Worm (Caenorhabditis elegans) whole organism, L4 larva: ENCODE measurements around the gene pir-1.

Experiments used
- D1046.2 ChIP-seq: fragments of 200-800 bp; sonication (Bioruptor generic); IDR thresholded peaks from 2 replicates; pipeline ENCODE4 v1.3.6; 2022; ENCODE audit warnings: missing genetic modification characterization, missing compliant biosample characterization
- T20F7.1 ChIP-seq: fragments of 200-800 bp; sonication (Bioruptor generic); optimal IDR thresholded peaks from 2 replicates; lab custom pipeline; 2018; ENCODE audit warnings: mild to moderate bottlenecking, missing genetic modification characterization, missing compliant biosample characterization
- T26A8.4 ChIP-seq: fragments of 200-800 bp; sonication (Bioruptor generic); IDR thresholded peaks from 2 replicates; pipeline ENCODE4 v1.3.6; 2022; ENCODE audit warnings: missing genetic modification characterization, missing compliant biosample characterization
- Y5F2A.4 ChIP-seq: fragments of 200-800 bp; sonication (Bioruptor generic); optimal IDR thresholded peaks from 2 replicates; lab custom pipeline; 2018; ENCODE audit warnings: mild to moderate bottlenecking, missing genetic modification characterization, missing compliant biosample characterization
- ZK337.2 ChIP-seq: fragments of 200-800 bp; sonication (Bioruptor generic); IDR thresholded peaks from 2 replicates; pipeline ENCODE4 v1.3.6; 2022; ENCODE audit warnings: missing genetic modification reagents, missing genetic modification characterization, missing compliant biosample characterization
- aha-1 ChIP-seq: fragments of 150-350 bp; peaks from one replicate; lab custom pipeline; 2014; ENCODE audit warnings: missing biosample characterization, missing genetic modification characterization
- ama-1 ChIP-seq: fragments of 150-350 bp; optimal IDR thresholded peaks from 2 replicates; lab custom pipeline; 2014; ENCODE audit warnings: inconsistent platforms, mixed read lengths
- ceh-28 ChIP-seq: fragments of 150-350 bp; optimal IDR thresholded peaks from 2 replicates; lab custom pipeline; 2014; ENCODE audit warnings: missing biosample characterization, missing genetic modification reagents, missing genetic modification characterization
- ctbp-1 ChIP-seq: fragments of 200-800 bp; sonication (Bioruptor generic); IDR thresholded peaks from 2 replicates; pipeline ENCODE4 v1.3.6; 2022; ENCODE audit warnings: missing genetic modification reagents, missing genetic modification characterization, missing compliant biosample characterization
- daf-19 ChIP-seq: fragments of 200-800 bp; sonication (Bioruptor generic); conservative IDR thresholded peaks from 2 replicates; pipeline ENCODE4 v1.3.6; 2022; ENCODE audit warnings: missing genetic modification characterization, missing compliant biosample characterization
- dpl-1 ChIP-seq: fragments of 150-350 bp; optimal IDR thresholded peaks from 2 replicates; lab custom pipeline; 2014; ENCODE audit warnings: missing biosample characterization, missing genetic modification reagents, missing genetic modification characterization
- duxl-1 ChIP-seq: sonication (generic microtip); optimal IDR thresholded peaks from 2 replicates; lab custom pipeline; 2016; ENCODE audit warnings: mild to moderate bottlenecking, missing genetic modification characterization, moderate library complexity, missing compliant biosample characterization; ENCODE audit not compliant: poor library complexity
- hlh-11 ChIP-seq: fragments of 200-800 bp; sonication (Bioruptor generic); optimal IDR thresholded peaks from 2 replicates; lab custom pipeline; 2018; ENCODE audit warnings: mild to moderate bottlenecking, missing genetic modification characterization, missing compliant biosample characterization
- hlh-30 ChIP-seq: sonication (generic microtip); optimal IDR thresholded peaks from 2 replicates; lab custom pipeline; 2017; ENCODE audit warnings: antibody characterized with exemption, mild to moderate bottlenecking, missing genetic modification characterization, missing compliant biosample characterization; ENCODE audit not compliant: insufficient read depth
- hmg-1.1 ChIP-seq: fragments of 200-800 bp; sonication (Bioruptor generic); IDR thresholded peaks from 2 replicates; pipeline ENCODE4 v1.3.6; 2022; ENCODE audit warnings: missing genetic modification reagents, missing genetic modification characterization, missing compliant biosample characterization
- jun-1 ChIP-seq: fragments of 150-350 bp; optimal IDR thresholded peaks from 2 replicates; lab custom pipeline; 2014; ENCODE audit warnings: missing biosample characterization, missing genetic modification reagents, missing genetic modification characterization
- lim-7 ChIP-seq: fragments of 200-800 bp; sonication (Bioruptor generic); IDR thresholded peaks from 2 replicates; pipeline ENCODE4 v1.3.6; 2022; ENCODE audit warnings: missing genetic modification characterization, missing compliant biosample characterization
- lin-1 ChIP-seq: fragments of 200-800 bp; sonication (Bioruptor generic); IDR thresholded peaks from 2 replicates; pipeline ENCODE4 v1.3.6; 2022; ENCODE audit warnings: missing genetic modification reagents, missing genetic modification characterization, missing compliant biosample characterization
- lin-15B ChIP-seq: fragments of 150-350 bp; sonication (generic microtip); optimal IDR thresholded peaks from 3 replicates; lab custom pipeline; 2014; ENCODE audit warnings: missing biosample characterization, missing genetic modification characterization
- lin-38 ChIP-seq: fragments of 200-800 bp; sonication (Bioruptor generic); IDR thresholded peaks from 2 replicates; pipeline ENCODE4 v1.3.6; 2022; ENCODE audit warnings: missing genetic modification reagents, missing genetic modification characterization, missing compliant biosample characterization
- lsy-2 ChIP-seq, 2 experiments: fragments of 150-350 bp in 1 of 2; sonication (generic microtip) in 1 of 2; optimal IDR thresholded peaks; 2 replicates each; lab custom pipeline; 2014 to 2017; ENCODE audit warnings: missing biosample characterization in 2 of 2, missing genetic modification characterization in 2 of 2
- madf-5 ChIP-seq, 2 experiments: fragments of 200-800 bp; sonication (Bioruptor generic); IDR thresholded peaks; 2 replicates each; pipeline ENCODE4 v1.3.6; 2022; ENCODE audit warnings: missing compliant biosample characterization in 2 of 2, missing genetic modification characterization in 2 of 2
- madf-9 ChIP-seq: fragments of 200-800 bp; sonication (Bioruptor generic); conservative IDR thresholded peaks from 2 replicates; pipeline ENCODE4 v1.3.6; 2022; ENCODE audit warnings: missing genetic modification reagents, missing genetic modification characterization, missing compliant biosample characterization
- mdl-1 ChIP-seq, 2 experiments: fragments of 150-350 bp in 1 of 2; sonication (generic microtip) in 1 of 2; optimal IDR thresholded peaks; 2 replicates each; lab custom pipeline; 2014 to 2017; ENCODE audit warnings: missing biosample characterization in 2 of 2, missing genetic modification characterization in 2 of 2
- mdt-29 ChIP-seq: fragments of 200-800 bp; sonication (Bioruptor generic); IDR thresholded peaks from 2 replicates; pipeline ENCODE4 v1.3.6; 2022; ENCODE audit warnings: missing genetic modification reagents, missing genetic modification characterization, missing compliant biosample characterization
- mes-2 ChIP-seq: sonication (generic microtip); optimal IDR thresholded peaks from 2 replicates; lab custom pipeline; 2016; ENCODE audit warnings: missing genotype, mild to moderate bottlenecking, missing genetic modification characterization, missing compliant biosample characterization; ENCODE audit not compliant: poor library complexity, severe bottlenecking
- mxl-2 ChIP-seq: fragments of 200-800 bp; sonication (Bioruptor generic); conservative IDR thresholded peaks from 2 replicates; pipeline ENCODE4 v1.3.6; 2022; ENCODE audit warnings: missing genetic modification reagents, missing genetic modification characterization, missing compliant biosample characterization
- nhr-10 ChIP-seq: fragments of 150-350 bp; optimal IDR thresholded peaks from 2 replicates; lab custom pipeline; 2014; ENCODE audit warnings: missing biosample characterization, missing genetic modification characterization
- nhr-102 ChIP-seq: sonication (generic microtip); optimal IDR thresholded peaks from 2 replicates; lab custom pipeline; 2016; ENCODE audit warnings: mild to moderate bottlenecking, missing genetic modification characterization, moderate library complexity, missing compliant biosample characterization
- nhr-11 ChIP-seq: fragments of 150-350 bp; optimal IDR thresholded peaks from 2 replicates; lab custom pipeline; 2014; ENCODE audit warnings: missing biosample characterization, missing genetic modification characterization
- nhr-237 ChIP-seq: sonication (generic microtip); optimal IDR thresholded peaks from 2 replicates; lab custom pipeline; 2017; ENCODE audit warnings: missing biosample characterization, missing genetic modification characterization
- nhr-28 ChIP-seq: fragments of 150-350 bp; optimal IDR thresholded peaks from 2 replicates; lab custom pipeline; 2014; ENCODE audit warnings: missing biosample characterization, missing genetic modification characterization
- nhr-41 ChIP-seq: fragments of 200-800 bp; sonication (Bioruptor generic); IDR thresholded peaks from 2 replicates; pipeline ENCODE4 v1.3.6; 2022; ENCODE audit warnings: missing genetic modification reagents, missing genetic modification characterization, missing compliant biosample characterization
- nhr-42 ChIP-seq: fragments of 200-800 bp; sonication (Bioruptor generic); IDR thresholded peaks from 2 replicates; pipeline ENCODE4 v1.3.6; 2022; ENCODE audit warnings: missing genetic modification characterization, missing compliant biosample characterization
- nhr-48 ChIP-seq: sonication (generic microtip); optimal IDR thresholded peaks from 2 replicates; lab custom pipeline; 2016; ENCODE audit warnings: mild to moderate bottlenecking, missing genetic modification characterization, missing compliant biosample characterization
- nhr-6 ChIP-seq: fragments of 150-350 bp; optimal IDR thresholded peaks from 2 replicates; lab custom pipeline; 2014; ENCODE audit warnings: missing biosample characterization, missing genetic modification characterization
- nhr-76 ChIP-seq: fragments of 150-350 bp; optimal IDR thresholded peaks from 2 replicates; lab custom pipeline; 2014; ENCODE audit warnings: missing biosample characterization, missing genetic modification characterization
- nhr-77 ChIP-seq: fragments of 150-350 bp; optimal IDR thresholded peaks from 2 replicates; lab custom pipeline; 2014; ENCODE audit warnings: missing biosample characterization, missing genetic modification characterization
- php-3 ChIP-seq: fragments of 200-800 bp; sonication (Bioruptor generic); IDR thresholded peaks from 2 replicates; pipeline ENCODE4 v1.3.6; 2022; ENCODE audit warnings: missing genetic modification reagents, missing genetic modification characterization, missing compliant biosample characterization
- pqm-1 ChIP-seq: sonication (generic microtip); optimal IDR thresholded peaks from 2 replicates; lab custom pipeline; 2017; ENCODE audit warnings: missing biosample characterization, missing genetic modification characterization
- rbr-2 ChIP-seq: sonication (generic microtip); optimal IDR thresholded peaks from 2 replicates; lab custom pipeline; 2016; ENCODE audit warnings: missing genotype, missing genetic modification characterization, missing compliant biosample characterization
- sdz-12 ChIP-seq: fragments of 200-800 bp; sonication (Bioruptor generic); optimal IDR thresholded peaks from 2 replicates; lab custom pipeline; 2018; ENCODE audit warnings: mild to moderate bottlenecking, missing genetic modification characterization, missing compliant biosample characterization
- snpc-1.2 ChIP-seq: fragments of 200-800 bp; sonication (Bioruptor generic); IDR thresholded peaks from 2 replicates; pipeline ENCODE4 v1.3.6; 2022; ENCODE audit warnings: missing genetic modification reagents, missing genetic modification characterization, missing compliant biosample characterization
- unc-62 ChIP-seq, 3 experiments: fragments of 150-350 bp in 1 of 3; sonication (generic microtip); optimal IDR thresholded peaks in 2 of 3; peaks in 1 of 3; 1 replicate in 1 of 3; 2 replicates in 2 of 3; lab custom pipeline; 2014 to 2017; ENCODE audit warnings: missing biosample characterization in 3 of 3, missing genetic modification characterization in 3 of 3, missing genetic modification reagents in 3 of 3, missing genotype in 1 of 3
- zip-2 ChIP-seq: fragments of 150-350 bp; optimal IDR thresholded peaks from 2 replicates; lab custom pipeline; 2014; ENCODE audit warnings: missing biosample characterization, missing genetic modification characterization

Gene pir-1

DNA sequence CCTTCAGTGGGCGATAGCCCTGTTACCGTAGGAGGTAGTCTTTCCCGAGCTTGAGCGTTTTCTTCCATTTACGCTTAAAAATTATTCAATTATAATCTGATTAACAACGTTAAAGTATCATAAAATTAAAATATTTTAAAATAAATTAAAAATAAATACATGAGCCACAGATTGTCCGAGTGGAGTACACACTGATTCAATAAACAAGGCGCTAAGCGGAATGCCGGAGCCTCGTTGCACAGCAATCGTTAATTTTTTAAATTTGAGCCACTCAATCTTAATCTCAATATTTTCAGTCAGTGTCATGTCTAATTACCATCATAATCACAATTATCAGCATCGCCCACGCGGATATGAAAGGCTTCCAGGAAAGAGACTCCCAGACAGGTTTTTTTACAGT lies at the start of gene pir-1, which contains the start of gene sec-5 (continued):
- TF ChIP-seq T26A8.4 (GFP tag; lab: Robert Waterston, UW) (no peak), nhr-102 (no peak), lin-38 (GFP tag; lab: Robert Waterston, UW) (no peak), mxl-2 (GFP tag; lab: Robert Waterston, UW) (no peak)

- TF ChIP-seq duxl-1 (tag; lab: Kevin White, UChicago), result no peak
- TF ChIP-seq nhr-41 (GFP tag; lab: Robert Waterston, UW), result no peak
- no peak for TF ChIP-seq mdt-29 (GFP tag; lab: Robert Waterston, UW)
- TF ChIP-seq nhr-76 (tag; lab: Kevin White, UChicago), result no peak
- TF ChIP-seq aha-1 (tag; lab: Kevin White, UChicago), result peak; percentile 93
- TF ChIP-seq nhr-237 (tag; lab: Kevin White, UChicago), result no peak
- TF ChIP-seq hmg-1.1, result 0 out of 2 replicates have a peak, but pooled peaks have one; percentile 0
- TF ChIP-seq daf-19 (GFP tag; lab: Robert Waterston, UW), result no peak
- no peak for TF ChIP-seq dpl-1 (GFP tag; lab: Kevin White, UChicago)
- TF ChIP-seq ceh-28 (tag; lab: Kevin White, UChicago), result no peak
- no peak for TF ChIP-seq madf-9 (GFP tag; lab: Robert Waterston, UW)
- TF ChIP-seq nhr-77 (tag; lab: Kevin White, UChicago), result no peak
- TF ChIP-seq mes-2 (tag; lab: Kevin White, UChicago), result no peak
- no peak for TF ChIP-seq rbr-2
- TF ChIP-seq unc-62 (GFP tag; optimal IDR thresholded peaks at IDR 0.05 in 1 of 2; lab: Kevin White, UChicago), result peak in 1 of 2 experiments; percentile 7
- TF ChIP-seq unc-62 (tag; optimal IDR thresholded peaks at IDR 0.05; lab: Kevin White, UChicago), result no peak
Observed at ce11 chrII:9127379-9127778, 49.7 kb upstream of the pir-1 start.

- TF ChIP-seq lsy-2 (tag; optimal IDR thresholded peaks at IDR 0.05; lab: Kevin White, UChicago), result peak; percentile 44 to 68
- TF ChIP-seq nhr-42, result no peak
- TF ChIP-seq nhr-10 (tag; lab: Kevin White, UChicago), result peak; percentile 42
- TF ChIP-seq lin-1, result no peak; the same call in 1 of the 2 replicates
- TF ChIP-seq T26A8.4 (GFP tag; lab: Robert Waterston, UW), result peak; percentile 34; the same call in 1 of the 2 replicates
- peak; percentile 70 for TF ChIP-seq ama-1
- 0 out of 2 replicates have a peak, but pooled peaks have one; percentile 6 for TF ChIP-seq nhr-41 (GFP tag; lab: Robert Waterston, UW)
- no peak for TF ChIP-seq sdz-12
- TF ChIP-seq hlh-30 (tag; lab: Kevin White, UChicago), result peak; percentile 47
- TF ChIP-seq lin-38 (GFP tag; lab: Robert Waterston, UW), result peak; percentile 26; the same call in 1 of the 2 replicates
- TF ChIP-seq snpc-1.2 (GFP tag; lab: Robert Waterston, UW), result no peak
- TF ChIP-seq nhr-28 (tag; lab: Kevin White, UChicago), result peak; percentile 86
- 0 out of 2 replicates have a peak, but pooled peaks have one; percentile 21 for TF ChIP-seq hmg-1.1
- TF ChIP-seq nhr-6, result peak; percentile 51
- TF ChIP-seq mdl-1 (tag; optimal IDR thresholded peaks at IDR 0.05; lab: Kevin White, UChicago), result peak; percentile 21 to 36
- peak; percentile 79 for TF ChIP-seq nhr-48 (tag; lab: Kevin White, UChicago)
- peak; percentile 38 for TF ChIP-seq zip-2
- no peak for TF ChIP-seq lim-7
- no peak for TF ChIP-seq ZK337.2 (GFP tag; lab: Robert Waterston, UW)
- TF ChIP-seq dpl-1 (GFP tag; lab: Kevin White, UChicago), result peak; percentile 42
- peak; percentile 68 for TF ChIP-seq nhr-77 (tag; lab: Kevin White, UChicago)
- no peak for TF ChIP-seq madf-9 (GFP tag; lab: Robert Waterston, UW)
- no peak for TF ChIP-seq D1046.2 (GFP tag; lab: Robert Waterston, UW)
- TF ChIP-seq Y5F2A.4 (GFP tag; lab: Kevin White, UChicago), result no peak
- TF ChIP-seq T20F7.1 (GFP tag; lab: Kevin White, UChicago), result peak; percentile 20
- TF ChIP-seq mes-2 (tag; lab: Kevin White, UChicago), result peak; percentile 19
- peak; percentile 33 for TF ChIP-seq nhr-11 (tag; lab: Kevin White, UChicago)
- peak in 1 of 2 experiments; percentile 45 for TF ChIP-seq unc-62 (GFP tag; optimal IDR thresholded peaks at IDR 0.05 in 1 of 2; lab: Kevin White, UChicago)
- no peak for TF ChIP-seq unc-62 (tag; optimal IDR thresholded peaks at IDR 0.05; lab: Kevin White, UChicago)
- peak; percentile 82 for TF ChIP-seq pqm-1 (tag; lab: Kevin White, UChicago)
- TF ChIP-seq php-3 (GFP tag; lab: Robert Waterston, UW), result 0 out of 2 replicates have a peak, but pooled peaks have one; percentile 12
- TF ChIP-seq hlh-11 (tag; lab: Kevin White, UChicago), result peak; percentile 89
- no peak for TF ChIP-seq lin-15B (tag; lab: Kevin White, UChicago)
- TF ChIP-seq jun-1 (tag; lab: Kevin White, UChicago), result no peak
- 0 out of 4 replicates have a peak, but pooled peaks of 1 of the 2 experiments have one; percentile 26 for TF ChIP-seq madf-5 (GFP tag; IDR thresholded peaks at IDR 0.05; lab: Robert Waterston, UW)
- TF ChIP-seq nhr-76 (tag; lab: Kevin White, UChicago), result peak; percentile 38
- TF ChIP-seq ctbp-1 (GFP tag; lab: Robert Waterston, UW), result 0 out of 2 replicates have a peak, but pooled peaks have one; percentile 19
Observed at ce11 chrII:9128132-9128531, 49.0 kb upstream of the pir-1 start.
